Worm (Caenorhabditis elegans) whole organism, late embryonic: Measurements from ENCODE around the gene zmp-4.

Source experiments
- C08G9.2 ChIP-seq: sonication (generic microtip); optimal IDR thresholded peaks from 2 replicates; lab custom pipeline; 2016; ENCODE audit warnings: mild to moderate bottlenecking, missing genetic modification characterization, moderate library complexity, missing compliant biosample characterization
- K09A11.1 ChIP-seq: sonication (generic microtip); optimal IDR thresholded peaks from 2 replicates; lab custom pipeline; 2017; ENCODE audit warnings: antibody characterized with exemption, mild to moderate bottlenecking, missing genetic modification characterization, missing compliant biosample characterization; ENCODE audit not compliant: insufficient read depth
- T23F11.4 ChIP-seq: fragments of 200-800 bp; sonication (Bioruptor generic); optimal IDR thresholded peaks from 2 replicates; lab custom pipeline; 2018; ENCODE audit warnings: mild to moderate bottlenecking, missing genetic modification characterization, missing compliant biosample characterization
- ceh-14 ChIP-seq: sonication (generic microtip); optimal IDR thresholded peaks from 2 replicates; lab custom pipeline; 2016; ENCODE audit warnings: missing genotype, missing genetic modification characterization, missing compliant biosample characterization
- ceh-18 ChIP-seq: sonication (generic microtip); optimal IDR thresholded peaks from 2 replicates; lab custom pipeline; 2016; ENCODE audit warnings: missing genetic modification characterization, missing compliant biosample characterization
- ceh-19 ChIP-seq: fragments of 200-800 bp; sonication (Bioruptor generic); optimal IDR thresholded peaks from 2 replicates; lab custom pipeline; 2018; ENCODE audit warnings: mild to moderate bottlenecking, missing genetic modification characterization, missing compliant biosample characterization
- ceh-2 ChIP-seq: sonication (generic microtip); optimal IDR thresholded peaks from 2 replicates; lab custom pipeline; 2016; ENCODE audit warnings: missing genotype, missing genetic modification characterization, missing compliant biosample characterization
- ceh-24 ChIP-seq: sonication (generic microtip); optimal IDR thresholded peaks from 2 replicates; lab custom pipeline; 2016; ENCODE audit warnings: mild to moderate bottlenecking, missing genetic modification characterization, missing compliant biosample characterization
- ceh-31 ChIP-seq: sonication (generic microtip); optimal IDR thresholded peaks from 2 replicates; lab custom pipeline; 2016; ENCODE audit warnings: missing genetic modification characterization, missing compliant biosample characterization
- ceh-34 ChIP-seq: sonication (generic microtip); optimal IDR thresholded peaks from 2 replicates; lab custom pipeline; 2016; ENCODE audit warnings: mild to moderate bottlenecking, missing genetic modification characterization, missing compliant biosample characterization
- ceh-45 ChIP-seq: fragments of 200-800 bp; sonication (Bioruptor generic); IDR thresholded peaks from 2 replicates; pipeline ENCODE4 v1.3.6; 2022; ENCODE audit warnings: missing genetic modification reagents, missing genetic modification characterization, missing compliant biosample characterization
- ceh-48 ChIP-seq: sonication (generic microtip); optimal IDR thresholded peaks from 2 replicates; lab custom pipeline; 2016; ENCODE audit warnings: missing genetic modification characterization, inconsistent platforms, missing compliant biosample characterization
- ceh-9 ChIP-seq: sonication (generic microtip); optimal IDR thresholded peaks from 2 replicates; lab custom pipeline; 2016; ENCODE audit warnings: mild to moderate bottlenecking, missing genetic modification characterization, inconsistent platforms, missing compliant biosample characterization
- dve-1 ChIP-seq: sonication (generic microtip); optimal IDR thresholded peaks from 2 replicates; lab custom pipeline; 2017; ENCODE audit warnings: antibody characterized with exemption, mild to moderate bottlenecking, missing genetic modification characterization, missing compliant biosample characterization
- elt-4 ChIP-seq: sonication (generic microtip); optimal IDR thresholded peaks from 2 replicates; lab custom pipeline; 2016; ENCODE audit warnings: missing genetic modification characterization, missing compliant biosample characterization
- fax-1 ChIP-seq: sonication (generic microtip); optimal IDR thresholded peaks from 2 replicates; lab custom pipeline; 2016; ENCODE audit warnings: missing genotype, missing genetic modification characterization, missing compliant biosample characterization
- fkh-10 ChIP-seq: fragments of 150-350 bp; optimal IDR thresholded peaks from 2 replicates; lab custom pipeline; 2014; ENCODE audit warnings: missing biosample characterization, missing genetic modification reagents, missing genetic modification characterization
- fkh-6 ChIP-seq: sonication (generic microtip); optimal IDR thresholded peaks from 2 replicates; lab custom pipeline; 2016; ENCODE audit warnings: missing genetic modification characterization, missing compliant biosample characterization
- hlh-13 ChIP-seq: fragments of 200-800 bp; sonication (Bioruptor generic); optimal IDR thresholded peaks from 2 replicates; lab custom pipeline; 2018; ENCODE audit warnings: mild to moderate bottlenecking, missing genetic modification characterization, missing compliant biosample characterization
- hlh-15 ChIP-seq: sonication (generic microtip); optimal IDR thresholded peaks from 2 replicates; lab custom pipeline; 2016; ENCODE audit warnings: missing genetic modification characterization, missing compliant biosample characterization
- hlh-30 ChIP-seq: sonication (generic microtip); optimal IDR thresholded peaks from 2 replicates; lab custom pipeline; 2017; ENCODE audit warnings: antibody characterized with exemption, missing genetic modification characterization, missing compliant biosample characterization; ENCODE audit not compliant: insufficient read depth
- hlh-8 ChIP-seq: sonication (generic microtip); optimal IDR thresholded peaks from 2 replicates; lab custom pipeline; 2016; ENCODE audit warnings: missing genotype, missing genetic modification characterization, missing compliant biosample characterization
- lim-6 ChIP-seq: sonication (generic microtip); optimal IDR thresholded peaks from 2 replicates; lab custom pipeline; 2016; ENCODE audit warnings: missing genetic modification characterization, missing compliant biosample characterization
- lin-11 ChIP-seq: fragments of 200-800 bp; sonication (Bioruptor generic); optimal IDR thresholded peaks from 2 replicates; lab custom pipeline; 2018; ENCODE audit warnings: mild to moderate bottlenecking, missing genetic modification characterization, missing compliant biosample characterization
- madf-2 ChIP-seq: sonication (generic microtip); optimal IDR thresholded peaks from 2 replicates; lab custom pipeline; 2017; ENCODE audit warnings: missing genetic modification characterization, missing compliant biosample characterization
- mec-3 ChIP-seq: sonication (generic microtip); optimal IDR thresholded peaks from 2 replicates; lab custom pipeline; 2016; ENCODE audit warnings: borderline replicate concordance, missing genetic modification characterization, missing compliant biosample characterization
- nfya-1 ChIP-seq: sonication (generic microtip); optimal IDR thresholded peaks from 2 replicates; lab custom pipeline; 2017; ENCODE audit warnings: missing genetic modification characterization, mild to moderate bottlenecking, missing compliant biosample characterization, antibody characterized with exemption, moderate library complexity
- npax-4 ChIP-seq: sonication (generic microtip); optimal IDR thresholded peaks from 2 replicates; lab custom pipeline; 2016; ENCODE audit warnings: missing genetic modification characterization, missing compliant biosample characterization
- pag-3 ChIP-seq: sonication (generic microtip); optimal IDR thresholded peaks from 2 replicates; lab custom pipeline; 2016; ENCODE audit warnings: missing compliant biosample characterization, missing genetic modification characterization, borderline replicate concordance
- pat-9 ChIP-seq: fragments of 200-800 bp; sonication (Bioruptor generic); optimal IDR thresholded peaks from 2 replicates; lab custom pipeline; 2018; ENCODE audit warnings: mild to moderate bottlenecking, missing genetic modification characterization, moderate library complexity, missing compliant biosample characterization
- pha-2 ChIP-seq: sonication (generic microtip); optimal IDR thresholded peaks from 2 replicates; lab custom pipeline; 2017; ENCODE audit warnings: mild to moderate bottlenecking, missing genetic modification characterization, missing compliant biosample characterization
- ref-2 ChIP-seq: sonication (generic microtip); optimal IDR thresholded peaks from 2 replicates; lab custom pipeline; 2016; ENCODE audit warnings: missing genetic modification characterization, missing compliant biosample characterization
- tbx-2 ChIP-seq: sonication (generic microtip); optimal IDR thresholded peaks from 2 replicates; lab custom pipeline; 2016; ENCODE audit warnings: missing genetic modification characterization, missing compliant biosample characterization
- tbx-7 ChIP-seq: sonication (generic microtip); optimal IDR thresholded peaks from 2 replicates; lab custom pipeline; 2016; ENCODE audit warnings: missing genotype, missing genetic modification characterization, missing compliant biosample characterization
- ttx-3 ChIP-seq: sonication (generic microtip); optimal IDR thresholded peaks from 2 replicates; lab custom pipeline; 2016; ENCODE audit warnings: missing genetic modification reagents, missing genetic modification characterization, missing compliant biosample characterization
- unc-3 ChIP-seq, 2 experiments: fragments of 200-800 bp in 1 of 2; sonication (Bioruptor generic) in 1 of 2; sonication (generic microtip) in 1 of 2; conservative IDR thresholded peaks in 1 of 2; optimal IDR thresholded peaks in 1 of 2; 2 replicates each; pipeline versions ENCODE4 v1.3.6 to Lab custom; 2016 to 2022; ENCODE audit warnings: missing compliant biosample characterization in 2 of 2, missing genetic modification characterization in 2 of 2, missing genetic modification reagents in 1 of 2
- unc-42 ChIP-seq: sonication (generic microtip); optimal IDR thresholded peaks from 2 replicates; lab custom pipeline; 2016; ENCODE audit warnings: missing genotype, missing genetic modification characterization, missing compliant biosample characterization
- unc-55 ChIP-seq: sonication (generic microtip); optimal IDR thresholded peaks from 2 replicates; lab custom pipeline; 2017; ENCODE audit warnings: missing biosample characterization, missing genetic modification reagents, missing genetic modification characterization
- unc-86 ChIP-seq: sonication (generic microtip); optimal IDR thresholded peaks from 2 replicates; lab custom pipeline; 2016; ENCODE audit warnings: missing genetic modification characterization, missing compliant biosample characterization
- ztf-16 ChIP-seq: sonication (generic microtip); optimal IDR thresholded peaks from 2 replicates; lab custom pipeline; 2017; ENCODE audit warnings: missing genetic modification characterization, missing compliant biosample characterization

The zmp-4 gene

DNA sequence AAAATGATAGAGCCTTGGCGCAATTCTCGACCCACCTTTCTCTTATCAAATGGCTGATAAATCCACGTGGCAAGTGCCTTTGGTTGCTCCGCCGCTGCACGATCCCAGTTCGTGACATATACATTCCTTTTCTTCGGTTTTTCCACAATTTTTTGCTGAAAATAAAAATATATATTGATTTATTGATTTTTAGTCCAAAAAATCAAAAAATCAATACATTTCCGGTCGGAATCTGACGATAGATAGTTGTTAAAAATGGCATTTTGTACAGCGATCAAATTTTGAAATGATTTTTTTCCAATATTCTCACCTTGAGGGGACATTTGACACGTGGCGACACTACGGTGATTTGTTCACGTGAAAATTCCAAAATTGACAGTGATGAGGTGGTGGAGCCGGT lies 22.4 kb upstream of the zmp-4 start:
- TF ChIP-seq T23F11.4, result no peak

DNA sequence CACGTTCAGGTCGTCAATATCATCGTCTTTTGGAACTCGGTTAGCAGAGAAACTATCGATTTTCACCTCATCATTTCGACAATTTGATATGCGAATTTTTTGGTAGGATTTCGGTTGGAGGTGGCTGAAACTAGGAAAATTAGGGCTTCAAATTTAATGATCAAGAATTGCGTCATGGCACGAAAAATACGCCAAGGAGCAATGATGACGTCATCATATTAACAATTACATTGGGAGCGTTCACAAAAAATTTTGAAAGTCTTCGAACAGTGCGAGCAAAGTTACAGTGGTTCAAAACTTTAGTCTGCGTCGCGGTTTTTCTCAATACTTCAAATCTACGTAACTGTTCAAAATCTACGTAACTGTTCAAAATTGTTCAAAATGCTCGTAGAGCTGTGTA lies 21.5 kb upstream of the zmp-4 start:
- no peak for TF ChIP-seq tbx-2 (tag; lab: Kevin White, UChicago)
- no peak for TF ChIP-seq hlh-15 (tag; lab: Kevin White, UChicago)

DNA sequence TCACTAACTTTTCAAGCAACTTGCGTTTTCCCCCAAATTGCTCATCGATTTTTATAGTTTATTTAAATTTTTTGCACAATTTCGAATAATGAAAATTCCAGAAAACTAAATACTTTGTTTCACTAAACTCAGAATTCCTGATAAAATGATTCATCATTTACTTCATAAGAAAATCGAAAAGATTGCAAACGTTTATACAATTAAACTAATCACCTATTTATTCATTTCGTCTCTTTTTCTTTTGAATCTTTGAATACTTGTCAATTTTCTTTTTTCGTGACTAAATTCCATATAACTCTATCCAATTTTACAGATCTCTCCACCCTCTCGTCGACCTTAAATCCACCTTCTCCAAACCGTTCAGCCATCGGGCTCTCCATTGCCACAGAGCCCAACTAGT lies 15.2 kb upstream of the zmp-4 start, which contains the start of gene C30G7.2:
Gene C30G7.2, plus strand, starts transcription at position 301 of the 400 bp plus-strand sequence.
- no peak for TF ChIP-seq tbx-7 (tag; lab: Kevin White, UChicago)
- TF ChIP-seq fax-1 (tag; lab: Kevin White, UChicago), result no peak
- TF ChIP-seq K09A11.1, result no peak
- no peak for TF ChIP-seq hlh-8
- TF ChIP-seq ceh-18 (tag; lab: Kevin White, UChicago), result no peak
- TF ChIP-seq ceh-31 (tag; lab: Kevin White, UChicago), result no peak
- TF ChIP-seq fkh-6 (tag; lab: Kevin White, UChicago), result no peak
- no peak for TF ChIP-seq ceh-9 (tag; lab: Kevin White, UChicago)
- no peak for TF ChIP-seq ceh-14 (tag; lab: Kevin White, UChicago)
- TF ChIP-seq unc-3 (GFP tag; conservative IDR thresholded peaks at IDR 0.05; lab: Robert Waterston, UW), result no peak
- no peak for TF ChIP-seq unc-3 (tag; optimal IDR thresholded peaks at IDR 0.05; lab: Kevin White, UChicago)
- no peak for TF ChIP-seq unc-55
- no peak for TF ChIP-seq lin-11 (tag; lab: Kevin White, UChicago)
- no peak for TF ChIP-seq hlh-13 (GFP tag; lab: Kevin White, UChicago)

DNA sequence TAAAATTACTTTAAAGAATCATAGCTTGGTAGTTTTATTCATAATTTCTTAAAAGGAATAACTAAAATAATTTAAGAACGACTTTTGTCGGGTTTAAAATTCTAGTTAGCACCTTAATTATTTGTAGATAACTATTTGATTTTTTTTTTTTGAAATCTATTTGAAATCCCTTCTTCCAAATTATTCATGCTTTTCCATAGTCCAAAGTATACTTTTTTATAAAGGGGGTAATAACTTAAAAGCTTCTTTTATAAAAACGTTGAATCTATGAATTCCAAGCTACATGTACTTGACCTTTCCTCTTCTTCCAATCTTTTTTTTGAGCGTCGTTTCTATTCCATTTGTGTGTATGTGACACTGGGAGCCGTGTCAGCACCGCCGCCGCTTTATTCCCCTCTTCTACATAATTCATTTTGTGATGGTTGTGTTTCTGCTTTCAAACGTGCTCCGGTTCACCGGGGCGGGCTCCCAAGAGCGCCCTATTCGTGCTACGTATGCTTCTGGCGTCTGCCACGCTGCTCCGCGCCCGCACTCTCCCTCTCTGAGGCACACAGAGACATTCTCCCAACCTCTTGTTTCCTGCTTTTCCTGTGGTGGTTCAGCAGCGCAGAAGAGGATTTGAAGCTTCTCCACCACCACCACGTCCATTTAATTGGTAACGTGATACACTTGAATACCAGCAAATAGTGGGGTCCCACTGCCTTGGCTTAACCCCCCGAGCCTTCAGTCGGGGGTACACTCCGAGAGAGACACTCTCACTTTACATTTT lies 12.2 kb upstream of the zmp-4 start:
- TF ChIP-seq ceh-34 (tag; lab: Kevin White, UChicago), result peak; percentile 79
- TF ChIP-seq unc-42, result peak; percentile 14
- peak; percentile 27 for TF ChIP-seq ceh-31 (tag; lab: Kevin White, UChicago)
- no peak for TF ChIP-seq ttx-3 (tag; lab: Kevin White, UChicago)
- peak; percentile 0 for TF ChIP-seq C08G9.2 (tag; lab: Kevin White, UChicago)
- TF ChIP-seq npax-4 (tag; lab: Kevin White, UChicago), result no peak
- peak; percentile 38 for TF ChIP-seq ceh-19 (GFP tag; lab: Kevin White, UChicago)
- no peak for TF ChIP-seq ceh-45
- TF ChIP-seq mec-3 (tag; lab: Kevin White, UChicago), result peak; percentile 12
- no peak for TF ChIP-seq madf-2 (tag; lab: Kevin White, UChicago)
- TF ChIP-seq K09A11.1, result no peak

DNA sequence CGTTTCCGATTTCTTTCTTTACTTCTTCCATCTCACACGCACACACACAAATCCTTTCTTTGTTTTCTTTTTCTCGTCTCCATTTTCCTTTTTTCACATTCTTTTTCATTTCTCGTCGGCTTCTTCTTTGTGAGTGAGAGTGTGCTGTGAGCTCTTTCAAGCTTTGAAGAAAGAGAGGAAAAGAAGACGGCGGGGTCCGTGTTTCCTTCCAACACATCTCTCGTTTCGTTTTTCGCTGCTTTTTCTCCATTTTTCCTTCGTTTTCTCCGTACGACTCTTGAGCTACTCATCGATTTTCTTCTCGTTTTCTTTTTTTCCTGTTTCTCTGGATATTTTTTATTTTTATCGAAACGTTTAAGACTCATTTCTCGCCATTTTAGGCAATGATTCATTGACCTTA lies 8.8 kb upstream of the zmp-4 start:
- TF ChIP-seq unc-42 (peak; percentile 39), pag-3 (no peak), elt-4 (tag; lab: Kevin White, UChicago) (no peak), T23F11.4 (no peak), ceh-18 (tag; lab: Kevin White, UChicago) (peak; percentile 7), ceh-9 (tag; lab: Kevin White, UChicago) (no peak), fkh-10 (GFP tag; lab: Kevin White, UChicago) (no peak), ceh-31 (tag; lab: Kevin White, UChicago) (peak; percentile 25), nfya-1 (tag; lab: Kevin White, UChicago) (peak; percentile 11)

DNA sequence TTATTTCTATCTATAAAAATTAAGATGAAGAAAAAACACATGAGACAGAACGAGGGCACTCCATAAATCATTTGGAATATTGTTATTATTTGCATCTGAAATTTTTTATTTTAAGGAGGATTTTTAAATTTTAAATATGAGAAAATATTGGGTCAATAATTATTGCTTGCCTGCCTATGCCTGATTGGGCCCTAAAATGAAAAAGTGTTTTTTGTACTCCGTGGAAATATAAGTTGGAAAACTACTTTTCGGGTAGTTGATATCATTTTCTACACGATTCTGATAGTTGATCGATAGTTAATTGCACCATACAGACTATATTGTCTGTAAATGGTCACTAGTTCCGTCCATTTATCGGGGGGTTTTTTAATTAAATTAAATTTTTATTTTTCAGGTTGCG lies 6.8 kb upstream of the zmp-4 start, which contains the start of gene srg-55:
Gene srg-55, minus strand, starts transcription at position 101 of the 400 bp plus-strand sequence.
- TF ChIP-seq ceh-18 (tag; lab: Kevin White, UChicago) (no peak), lim-6 (no peak), ceh-45 (no peak), pat-9 (tag; lab: Kevin White, UChicago) (no peak), ceh-2 (no peak), ref-2 (no peak), ceh-14 (tag; lab: Kevin White, UChicago) (no peak), ztf-16 (no peak), pha-2 (no peak), ceh-34 (tag; lab: Kevin White, UChicago) (no peak), ceh-24 (tag; lab: Kevin White, UChicago) (no peak), unc-86 (tag; lab: Kevin White, UChicago) (no peak), hlh-30 (tag; lab: Kevin White, UChicago) (no peak), hlh-8 (no peak), dve-1 (tag; lab: Kevin White, UChicago) (no peak), ceh-19 (GFP tag; lab: Kevin White, UChicago) (no peak), ceh-48 (tag; lab: Kevin White, UChicago) (no peak), mec-3 (tag; lab: Kevin White, UChicago) (no peak)
